Worm (Caenorhabditis elegans) whole organism, early embryonic: ENCODE data around the gene R07E4.5.

Source experiments
- B0310.2 ChIP-seq: sonication (generic microtip); optimal IDR thresholded peaks from 2 replicates; lab custom pipeline; 2016; ENCODE audit warnings: mild to moderate bottlenecking, missing genetic modification characterization, missing compliant biosample characterization
- F13C5.2 ChIP-seq: sonication (generic microtip); optimal IDR thresholded peaks from 2 replicates; lab custom pipeline; 2017; ENCODE audit warnings: mild to moderate bottlenecking, missing genetic modification characterization, inconsistent platforms, missing compliant biosample characterization
- aly-1 ChIP-seq: sonication (generic microtip); optimal IDR thresholded peaks from 2 replicates; lab custom pipeline; 2016; ENCODE audit warnings: missing genetic modification characterization, missing compliant biosample characterization
- ama-1 ChIP-seq: fragments of 150-350 bp; optimal IDR thresholded peaks from 2 replicates; lab custom pipeline; 2014
- ceh-13 ChIP-seq: fragments of 200-800 bp; sonication (Bioruptor generic); optimal IDR thresholded peaks from 2 replicates; lab custom pipeline; 2018; ENCODE audit warnings: mild to moderate bottlenecking, missing genetic modification characterization, missing compliant biosample characterization
- flt-1 ChIP-seq: fragments of 200-800 bp; sonication (Bioruptor generic); IDR thresholded peaks from 2 replicates; pipeline ENCODE4 v1.3.6; 2022; ENCODE audit warnings: missing genetic modification characterization, missing compliant biosample characterization
- hmbx-1 ChIP-seq: sonication (generic microtip); optimal IDR thresholded peaks from 2 replicates; lab custom pipeline; 2016; ENCODE audit warnings: mild to moderate bottlenecking, missing genetic modification characterization, missing compliant biosample characterization
- hmg-4 ChIP-seq: fragments of 200-800 bp; sonication (Bioruptor generic); optimal IDR thresholded peaks from 2 replicates; lab custom pipeline; 2018; ENCODE audit warnings: mild to moderate bottlenecking, missing genetic modification characterization, missing compliant biosample characterization
- hnd-1 ChIP-seq: sonication (generic microtip); optimal IDR thresholded peaks from 2 replicates; lab custom pipeline; 2016; ENCODE audit warnings: missing genetic modification characterization, missing compliant biosample characterization
- pes-1 ChIP-seq: fragments of 200-800 bp; sonication (Bioruptor generic); IDR thresholded peaks from 2 replicates; pipeline ENCODE4 v1.3.6; 2022; ENCODE audit warnings: missing genetic modification reagents, missing genetic modification characterization, missing compliant biosample characterization
- scrt-1 ChIP-seq: fragments of 200-800 bp; sonication (Bioruptor generic); IDR thresholded peaks from 2 replicates; pipeline ENCODE4 v1.3.6; 2022; ENCODE audit warnings: missing genetic modification characterization, missing compliant biosample characterization
- sea-1 ChIP-seq: fragments of 200-800 bp; sonication (Bioruptor generic); conservative IDR thresholded peaks from 2 replicates; pipeline ENCODE4 v1.3.6; 2022; ENCODE audit warnings: missing genetic modification characterization, missing compliant biosample characterization
- tbx-37 ChIP-seq: fragments of 200-800 bp; sonication (Bioruptor generic); conservative IDR thresholded peaks from 2 replicates; pipeline ENCODE4 v1.3.6; 2022; ENCODE audit warnings: missing genetic modification reagents, missing genetic modification characterization, missing compliant biosample characterization
- tra-4 ChIP-seq: sonication (generic microtip); optimal IDR thresholded peaks from 2 replicates; lab custom pipeline; 2017; ENCODE audit warnings: missing genetic modification characterization, missing compliant biosample characterization

DNA sequence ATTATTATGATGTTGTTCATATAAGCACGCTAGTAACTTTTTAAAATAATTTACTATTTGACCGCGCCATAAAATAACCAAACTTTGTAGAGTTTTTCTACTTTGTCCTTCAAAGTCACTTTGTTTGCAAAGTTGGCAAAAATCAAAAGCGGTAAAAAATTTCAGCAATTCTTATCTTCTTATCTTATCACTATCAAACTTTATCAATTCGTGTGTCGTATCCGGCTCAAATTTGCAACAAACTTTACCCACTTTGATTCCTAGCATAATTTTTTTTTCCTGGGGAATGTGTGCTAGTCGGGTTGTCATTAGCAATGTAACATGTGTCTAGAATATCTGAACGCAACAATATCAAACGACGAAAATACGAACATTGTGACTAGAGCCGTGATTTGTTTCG, 32.7 kb upstream of the R07E4.5 start:
- TF ChIP-seq ama-1 (lab: Kevin White, UChicago) (no peak), aly-1 (tag; lab: Kevin White, UChicago) (no peak), hmbx-1 (tag; lab: Kevin White, UChicago) (no peak), flt-1 (GFP tag; lab: Robert Waterston, UW) (no peak), tbx-37 (GFP tag; lab: Robert Waterston, UW) (no peak), F13C5.2 (tag; lab: Kevin White, UChicago) (no peak), hmg-4 (GFP tag; lab: Kevin White, UChicago) (no peak), B0310.2 (no peak), pes-1 (GFP tag; lab: Robert Waterston, UW) (no peak), sea-1 (GFP tag; lab: Robert Waterston, UW) (no peak), scrt-1 (no peak), ceh-13 (GFP tag; lab: Kevin White, UChicago) (no peak), hnd-1 (tag; lab: Kevin White, UChicago) (no peak), tra-4 (tag; lab: Kevin White, UChicago) (no peak)
